Fruit fly (Drosophila melanogaster): ENCODE results near the gene CG43373.

CG43373 gene

dm6 chr3L:16544220-16544619 is 1.1 kb upstream of the CG43373 start (continued):
- TF ChIP-seq Drgx (GFP tag; IDR thresholded peaks at IDR 0.05), result no peak
- TF ChIP-seq CG3847 (GFP tag; IDR thresholded peaks at IDR 0.05), result peak; percentile 26; the same call in 1 of the 2 replicates
- no peak for TF ChIP-seq Asciz (GFP tag; optimal IDR thresholded peaks at IDR 0.05)
- no peak for TF ChIP-seq Bgb (GFP tag; IDR thresholded peaks at IDR 0.05; ENCODE audit: partially characterized antibody)
- TF ChIP-seq vfl (GFP tag; optimal IDR thresholded peaks at IDR 0.05), result no peak
- peak; percentile 4 for TF ChIP-seq fu2 (GFP tag; optimal IDR thresholded peaks at IDR 0.05)
- no peak for TF ChIP-seq ap (GFP tag; IDR thresholded peaks at IDR 0.05)
- TF ChIP-seq CG4707 (GFP tag; optimal IDR thresholded peaks at IDR 0.05), result no peak
- TF ChIP-seq rib (GFP tag; IDR thresholded peaks at IDR 0.05), result no peak
- TF ChIP-seq CG43689 (GFP tag; IDR thresholded peaks at IDR 0.05), result no peak
- TF ChIP-seq CG18262 (tag; optimal IDR thresholded peaks at IDR 0.05), result no peak
- TF ChIP-seq mld (GFP tag; IDR thresholded peaks at IDR 0.05; ENCODE audit: partially characterized antibody), result no peak
- no peak for TF ChIP-seq CG10979 (tag; optimal IDR thresholded peaks at IDR 0.05)
- TF ChIP-seq CG2199 (GFP tag; IDR thresholded peaks at IDR 0.05), result no peak
- peak; percentile 76 for TF ChIP-seq Sox102F (GFP tag; optimal IDR thresholded peaks at IDR 0.05)
- TF ChIP-seq CG9932 (GFP tag; IDR thresholded peaks at IDR 0.05), result no peak
- TF ChIP-seq Blimp-1 (GFP tag; optimal IDR thresholded peaks at IDR 0.05), result peak; percentile 71
- no peak for TF ChIP-seq slp2 (GFP tag; optimal IDR thresholded peaks at IDR 0.05)
- TF ChIP-seq CG16863 (GFP tag; optimal IDR thresholded peaks at IDR 0.05), result peak; percentile 48
- no peak for TF ChIP-seq CG4282 (GFP tag; optimal IDR thresholded peaks at IDR 0.05)
- no peak for TF ChIP-seq gsb-n (tag; optimal IDR thresholded peaks at IDR 0.05)
- TF ChIP-seq CG10431 (GFP tag; optimal IDR thresholded peaks at IDR 0.05), result no peak
- TF ChIP-seq wor (GFP tag; IDR thresholded peaks at IDR 0.05), result peak; percentile 58
- TF ChIP-seq CG11398 (GFP tag; optimal IDR thresholded peaks at IDR 0.05), result peak; percentile 0
- TF ChIP-seq bsh (GFP tag; optimal IDR thresholded peaks at IDR 0.05), result no peak
- peak; percentile 13 for TF ChIP-seq CG4854 (GFP tag; optimal IDR thresholded peaks at IDR 0.05)
- TF ChIP-seq CG2129 (GFP tag; IDR thresholded peaks at IDR 0.05; ENCODE audit: partially characterized antibody), result no peak
- TF ChIP-seq C15 (GFP tag; IDR thresholded peaks at IDR 0.05), result no peak
- TF ChIP-seq Nf-YC (tag; optimal IDR thresholded peaks at IDR 0.05), result no peak
- no peak for TF ChIP-seq her (GFP tag; optimal IDR thresholded peaks at IDR 0.05)
- TF ChIP-seq CG6254 (GFP tag; optimal IDR thresholded peaks at IDR 0.05), result no peak
- no peak for TF ChIP-seq Dek (tag; optimal IDR thresholded peaks at IDR 0.05)
- TF ChIP-seq pfk (GFP tag; optimal IDR thresholded peaks at IDR 0.05), result no peak
- TF ChIP-seq seq (GFP tag; IDR thresholded peaks at IDR 0.05), result no peak
- TF ChIP-seq CG14050 (GFP tag; IDR thresholded peaks at IDR 0.05), result no peak
- TF ChIP-seq B-H1 (GFP tag; IDR thresholded peaks at IDR 0.05), result no peak
- TF ChIP-seq CG14014 (GFP tag; IDR thresholded peaks at IDR 0.05), result peak; percentile 33; the same call in 1 of the 2 replicates
- TF ChIP-seq CG3838 (GFP tag; optimal IDR thresholded peaks at IDR 0.05), result no peak
- no peak for TF ChIP-seq pita (GFP tag; optimal IDR thresholded peaks at IDR 0.05)
- no peak for TF ChIP-seq ERR (GFP tag; optimal IDR thresholded peaks at IDR 0.05)
- no peak for TF ChIP-seq fru (optimal IDR thresholded peaks at IDR 0.05)
- no peak for TF ChIP-seq CG14965 (GFP tag; optimal IDR thresholded peaks at IDR 0.05; ENCODE audit: borderline replicate concordance)
- no peak for TF ChIP-seq pum (GFP tag; optimal IDR thresholded peaks at IDR 0.05)
- no peak for TF ChIP-seq stc (GFP tag; IDR thresholded peaks at IDR 0.05)
- peak; percentile 7 for TF ChIP-seq CG18599 (GFP tag; optimal IDR thresholded peaks at IDR 0.05)
- no peak for TF ChIP-seq CG10147 (GFP tag; optimal IDR thresholded peaks at IDR 0.05)
- TF ChIP-seq sc (optimal IDR thresholded peaks at IDR 0.05), result no peak
- peak; percentile 22 for TF ChIP-seq sc (GFP tag; optimal IDR thresholded peaks at IDR 0.05)
- no peak for TF ChIP-seq dimm (GFP tag; IDR thresholded peaks at IDR 0.05)
- TF ChIP-seq chinmo (GFP tag; IDR thresholded peaks at IDR 0.05; ENCODE audit: partially characterized antibody), result no peak
- no peak for TF ChIP-seq CG7372 (GFP tag; IDR thresholded peaks at IDR 0.05)
- TF ChIP-seq phol (tag; optimal IDR thresholded peaks at IDR 0.05), result peak; percentile 52
